Worm (Caenorhabditis elegans) whole organism, L1 larva: ENCODE data around the gene atat-2.

Experiments
- C16A3.4 ChIP-seq: fragments of 150-350 bp; optimal IDR thresholded peaks from 2 replicates; lab custom pipeline; 2014; ENCODE audit warnings: missing biosample characterization, missing genetic modification characterization
- C34B4.2 ChIP-seq: sonication (generic microtip); optimal IDR thresholded peaks from 2 replicates; lab custom pipeline; 2017; ENCODE audit warnings: mild to moderate bottlenecking, missing genetic modification characterization, missing compliant biosample characterization
- Y116A8C.19 ChIP-seq: sonication (generic microtip); optimal IDR thresholded peaks from 2 replicates; lab custom pipeline; 2016; ENCODE audit warnings: missing compliant biosample characterization, missing genetic modification characterization, borderline replicate concordance
- ama-1 ChIP-seq: fragments of 150-350 bp; optimal IDR thresholded peaks from 2 replicates; lab custom pipeline; 2014
- ceh-82 ChIP-seq, 3 experiments: fragments of 150-350 bp in 1 of 3; sonication (generic microtip) in 2 of 3; optimal IDR thresholded peaks; 2 replicates each; lab custom pipeline; 2014 to 2017; ENCODE audit warnings: missing biosample characterization in 3 of 3, missing genetic modification characterization in 3 of 3
- ceh-88 ChIP-seq: fragments of 200-800 bp; sonication (Bioruptor generic); IDR thresholded peaks from 2 replicates; pipeline ENCODE4 v1.3.6; 2022; ENCODE audit warnings: missing genetic modification characterization, missing compliant biosample characterization
- dpl-1 ChIP-seq, 3 experiments: fragments of 150-350 bp in 2 of 3; sonication (generic microtip) in 1 of 3; optimal IDR thresholded peaks; 2 replicates each; lab custom pipeline; 2014 to 2017; ENCODE audit warnings: missing biosample characterization in 3 of 3, missing genetic modification characterization in 3 of 3, missing genetic modification reagents in 3 of 3
- dsc-1 ChIP-seq: sonication (generic microtip); optimal IDR thresholded peaks from 2 replicates; lab custom pipeline; 2016; ENCODE audit warnings: mild to moderate bottlenecking, missing genetic modification characterization, missing compliant biosample characterization
- efl-3 ChIP-seq: fragments of 200-800 bp; sonication (Bioruptor generic); optimal IDR thresholded peaks from 2 replicates; lab custom pipeline; 2018; ENCODE audit warnings: mild to moderate bottlenecking, missing genetic modification characterization, missing compliant biosample characterization
- egl-13 ChIP-seq: sonication (generic microtip); optimal IDR thresholded peaks from 2 replicates; lab custom pipeline; 2016; ENCODE audit warnings: missing genotype, missing genetic modification reagents, missing genetic modification characterization, missing compliant biosample characterization
- elt-3 ChIP-seq, 6 experiments: fragments of 150-350 bp in 1 of 6; sonication (generic microtip); optimal IDR thresholded peaks; 2 replicates each; lab custom pipeline; 2017 to 2018; ENCODE audit warnings: missing biosample characterization in 6 of 6, missing genetic modification characterization in 6 of 6, inconsistent platforms in 1 of 6
- ets-5 ChIP-seq: fragments of 200-800 bp; sonication (Bioruptor generic); IDR thresholded peaks from 2 replicates; pipeline ENCODE4 v1.3.6; 2022; ENCODE audit warnings: missing genetic modification characterization, missing compliant biosample characterization
- fkh-10 ChIP-seq: sonication (generic microtip); optimal IDR thresholded peaks from 2 replicates; lab custom pipeline; 2017; ENCODE audit warnings: missing biosample characterization, missing genetic modification reagents, missing genetic modification characterization
- fkh-8 ChIP-seq: sonication (generic microtip); optimal IDR thresholded peaks from 2 replicates; lab custom pipeline; 2016; ENCODE audit warnings: mild to moderate bottlenecking, missing genetic modification characterization, missing compliant biosample characterization
- fos-1 ChIP-seq: fragments of 150-350 bp; optimal IDR thresholded peaks from 2 replicates; lab custom pipeline; 2014; ENCODE audit warnings: missing biosample characterization, missing genetic modification characterization
- grh-1 ChIP-seq: fragments of 200-800 bp; sonication (Bioruptor generic); IDR thresholded peaks from 2 replicates; pipeline ENCODE4 v1.3.6; 2022; ENCODE audit warnings: missing genetic modification reagents, missing genetic modification characterization, missing compliant biosample characterization
- hlh-17 ChIP-seq: fragments of 200-800 bp; sonication (Bioruptor generic); optimal IDR thresholded peaks from 2 replicates; lab custom pipeline; 2018; ENCODE audit warnings: missing genetic modification characterization, mild to moderate bottlenecking, missing compliant biosample characterization, moderate library complexity, borderline replicate concordance
- hlh-4 ChIP-seq: sonication (generic microtip); optimal IDR thresholded peaks from 2 replicates; lab custom pipeline; 2016; ENCODE audit warnings: mild to moderate bottlenecking, missing genetic modification characterization, missing compliant biosample characterization
- irx-1 ChIP-seq: sonication (generic microtip); optimal IDR thresholded peaks from 2 replicates; lab custom pipeline; 2016; ENCODE audit warnings: missing genetic modification characterization, missing compliant biosample characterization
- isw-1 ChIP-seq: fragments of 200-800 bp; sonication (Bioruptor generic); IDR thresholded peaks from 2 replicates; pipeline ENCODE4 v1.3.6; 2022; ENCODE audit warnings: missing genetic modification characterization, missing compliant biosample characterization
- jun-1 ChIP-seq: fragments of 150-350 bp; optimal IDR thresholded peaks from 2 replicates; lab custom pipeline; 2014; ENCODE audit warnings: missing biosample characterization, missing genetic modification reagents, missing genetic modification characterization
- lin-14 ChIP-seq: fragments of 200-800 bp; sonication (Bioruptor generic); optimal IDR thresholded peaks from 2 replicates; lab custom pipeline; 2018; ENCODE audit warnings: mild to moderate bottlenecking, missing genetic modification characterization, moderate library complexity, missing compliant biosample characterization
- lin-15B ChIP-seq: fragments of 150-350 bp; sonication (generic microtip); optimal IDR thresholded peaks from 3 replicates; lab custom pipeline; 2014; ENCODE audit warnings: missing biosample characterization, missing genetic modification characterization
- lin-35 ChIP-seq, 2 experiments: fragments of 150-350 bp; optimal IDR thresholded peaks; 2 replicates each; lab custom pipeline; 2014; ENCODE audit warnings: missing biosample characterization in 2 of 2, missing genetic modification characterization in 2 of 2, missing genetic modification reagents in 2 of 2
- mab-9 ChIP-seq: fragments of 200-800 bp; sonication (Bioruptor generic); IDR thresholded peaks from 2 replicates; pipeline ENCODE4 v1.3.6; 2022; ENCODE audit warnings: missing genetic modification reagents, missing genetic modification characterization, missing compliant biosample characterization
- mdl-1 ChIP-seq, 2 experiments: fragments of 150-350 bp; optimal IDR thresholded peaks; 2 replicates each; lab custom pipeline; 2014 to 2017; ENCODE audit warnings: missing biosample characterization in 2 of 2, missing genetic modification characterization in 2 of 2, inconsistent platforms in 1 of 2
- mep-1 ChIP-seq: fragments of 150-350 bp; optimal IDR thresholded peaks from 2 replicates; lab custom pipeline; 2014; ENCODE audit warnings: missing biosample characterization, missing genetic modification characterization
- nhr-11 ChIP-seq: fragments of 150-350 bp; optimal IDR thresholded peaks from 2 replicates; lab custom pipeline; 2014; ENCODE audit warnings: missing biosample characterization, missing genetic modification characterization
- nhr-12 ChIP-seq: sonication (generic microtip); optimal IDR thresholded peaks from 2 replicates; lab custom pipeline; 2017; ENCODE audit warnings: missing biosample characterization, missing genetic modification characterization
- nhr-76 ChIP-seq: sonication (generic microtip); optimal IDR thresholded peaks from 2 replicates; lab custom pipeline; 2017; ENCODE audit warnings: missing biosample characterization, missing genetic modification characterization
- nhr-77 ChIP-seq: fragments of 150-350 bp; optimal IDR thresholded peaks from 2 replicates; lab custom pipeline; 2014; ENCODE audit warnings: missing biosample characterization, missing genetic modification characterization
- nhr-84 ChIP-seq: sonication (generic microtip); optimal IDR thresholded peaks from 2 replicates; lab custom pipeline; 2017; ENCODE audit warnings: missing biosample characterization, missing genetic modification characterization
- pax-3 ChIP-seq: fragments of 200-800 bp; sonication (Bioruptor generic); optimal IDR thresholded peaks from 2 replicates; lab custom pipeline; 2018; ENCODE audit warnings: mild to moderate bottlenecking, missing genetic modification characterization, moderate library complexity, missing compliant biosample characterization
- rnt-1 ChIP-seq: sonication (generic microtip); optimal IDR thresholded peaks from 2 replicates; lab custom pipeline; 2016; ENCODE audit warnings: mild to moderate bottlenecking, missing genetic modification characterization, moderate library complexity, missing compliant biosample characterization
- skn-1 ChIP-seq: fragments of 150-350 bp; optimal IDR thresholded peaks from 2 replicates; lab custom pipeline; 2014; ENCODE audit warnings: missing biosample characterization, missing genetic modification characterization
- sox-4 ChIP-seq: sonication (generic microtip); optimal IDR thresholded peaks from 2 replicates; lab custom pipeline; 2016; ENCODE audit warnings: missing genetic modification characterization, missing compliant biosample characterization
- sptf-1 ChIP-seq: fragments of 150-350 bp; optimal IDR thresholded peaks from 2 replicates; lab custom pipeline; 2014; ENCODE audit warnings: missing biosample characterization, missing genetic modification characterization
- sup-37 ChIP-seq: fragments of 200-800 bp; sonication (Bioruptor generic); optimal IDR thresholded peaks from 2 replicates; lab custom pipeline; 2018; ENCODE audit warnings: mild to moderate bottlenecking, missing genetic modification characterization, missing compliant biosample characterization
- swsn-7 ChIP-seq: sonication (generic microtip); optimal IDR thresholded peaks from 2 replicates; lab custom pipeline; 2016; ENCODE audit warnings: missing genetic modification characterization, missing compliant biosample characterization
- tbx-2 ChIP-seq: sonication (generic microtip); optimal IDR thresholded peaks from 2 replicates; lab custom pipeline; 2016; ENCODE audit warnings: missing genetic modification characterization, missing compliant biosample characterization
- tlp-1 ChIP-seq: fragments of 150-350 bp; optimal IDR thresholded peaks from 2 replicates; lab custom pipeline; 2014; ENCODE audit warnings: missing biosample characterization, missing genetic modification characterization
- unc-98 ChIP-seq: fragments of 200-800 bp; sonication (Bioruptor generic); IDR thresholded peaks from 2 replicates; pipeline ENCODE4 v1.3.6; 2022; ENCODE audit warnings: missing genetic modification characterization, missing compliant biosample characterization
- vab-15 ChIP-seq: sonication (generic microtip); optimal IDR thresholded peaks from 2 replicates; lab custom pipeline; 2017; ENCODE audit warnings: missing genotype, mild to moderate bottlenecking, missing genetic modification characterization, missing compliant biosample characterization
- xbp-1 ChIP-seq: sonication (generic microtip); optimal IDR thresholded peaks from 2 replicates; lab custom pipeline; 2016; ENCODE audit warnings: missing genetic modification characterization, missing compliant biosample characterization
- zag-1 ChIP-seq: fragments of 150-350 bp; optimal IDR thresholded peaks from 2 replicates; lab custom pipeline; 2014; ENCODE audit warnings: missing biosample characterization, missing genetic modification characterization

atat-2 gene

ce11 chrX:5841060-5841642, 7.7 kb upstream of the atat-2 start, which contains the start of gene puf-9 (continued):
- TF ChIP-seq sox-4 (tag; lab: Kevin White, UChicago) (peak; percentile 94), mep-1 (tag; lab: Kevin White, UChicago) (peak; percentile 99), lin-14 (peak; percentile 100), sptf-1 (no peak), isw-1 (GFP tag; lab: Robert Waterston, UW) (peak; percentile 98), vab-15 (peak; percentile 98), nhr-76 (peak; percentile 88), dpl-1 (GFP tag; optimal IDR thresholded peaks at IDR 0.05; lab: Kevin White, UChicago) (peak; percentile 87 to 90 (median 88)), fkh-10 (GFP tag; lab: Kevin White, UChicago) (peak; percentile 99), pax-3 (tag; lab: Kevin White, UChicago) (peak; percentile 98), grh-1 (GFP tag; lab: Robert Waterston, UW) (peak; percentile 99), zag-1 (peak; percentile 67), Y116A8C.19 (tag; lab: Kevin White, UChicago) (no peak), ama-1 (lab: Kevin White, UChicago) (peak; percentile 59), dsc-1 (tag; lab: Kevin White, UChicago) (peak; percentile 99), hlh-4 (no peak), tlp-1 (tag; lab: Kevin White, UChicago) (no peak), ceh-82 (tag; optimal IDR thresholded peaks at IDR 0.05; lab: Kevin White, UChicago) (peak; percentile 98 to 99 (median 98)), mdl-1 (tag; optimal IDR thresholded peaks at IDR 0.05; lab: Kevin White, UChicago) (peak; percentile 78 to 100), nhr-77 (tag; lab: Kevin White, UChicago) (peak; percentile 100), unc-98 (GFP tag; lab: Robert Waterston, UW) (peak; percentile 83), fos-1 (tag; lab: Kevin White, UChicago) (peak; percentile 98), tbx-2 (tag; lab: Kevin White, UChicago) (peak; percentile 100), efl-3 (GFP tag; lab: Kevin White, UChicago) (peak; percentile 75), jun-1 (tag; lab: Kevin White, UChicago) (peak; percentile 99), lin-35 (GFP tag; optimal IDR thresholded peaks at IDR 0.05; lab: Kevin White, UChicago) (peak; percentile 93 to 98), nhr-12 (tag; lab: Kevin White, UChicago) (peak; percentile 50), rnt-1 (tag; lab: Kevin White, UChicago) (peak; percentile 98), xbp-1 (tag; lab: Kevin White, UChicago) (peak; percentile 100), mab-9 (GFP tag; lab: Robert Waterston, UW) (peak; percentile 92), elt-3 (tag; optimal IDR thresholded peaks at IDR 0.05; lab: Kevin White, UChicago) (peak; percentile 74 to 100 (median 99)), lin-15B (peak; percentile 98), nhr-84 (tag; lab: Kevin White, UChicago) (no peak), skn-1 (tag; lab: Kevin White, UChicago) (peak; percentile 97), ets-5 (GFP tag; lab: Robert Waterston, UW) (no peak), sup-37 (GFP tag; lab: Kevin White, UChicago) (peak; percentile 99), nhr-11 (tag; lab: Kevin White, UChicago) (peak; percentile 96), swsn-7 (tag; lab: Kevin White, UChicago) (peak; percentile 100), fkh-8 (tag; lab: Kevin White, UChicago) (peak; percentile 100), egl-13 (peak; percentile 98), C16A3.4 (tag; lab: Kevin White, UChicago) (peak; percentile 100), irx-1 (tag; lab: Kevin White, UChicago) (peak; percentile 98), ceh-88 (GFP tag; lab: Robert Waterston, UW) (peak; percentile 99), hlh-17 (GFP tag; lab: Kevin White, UChicago) (no peak), C34B4.2 (tag; lab: Kevin White, UChicago) (peak; percentile 79)
